Worm (Caenorhabditis elegans): ENCODE results near the gene F54D10.9.

The F54D10.9 gene

DNA sequence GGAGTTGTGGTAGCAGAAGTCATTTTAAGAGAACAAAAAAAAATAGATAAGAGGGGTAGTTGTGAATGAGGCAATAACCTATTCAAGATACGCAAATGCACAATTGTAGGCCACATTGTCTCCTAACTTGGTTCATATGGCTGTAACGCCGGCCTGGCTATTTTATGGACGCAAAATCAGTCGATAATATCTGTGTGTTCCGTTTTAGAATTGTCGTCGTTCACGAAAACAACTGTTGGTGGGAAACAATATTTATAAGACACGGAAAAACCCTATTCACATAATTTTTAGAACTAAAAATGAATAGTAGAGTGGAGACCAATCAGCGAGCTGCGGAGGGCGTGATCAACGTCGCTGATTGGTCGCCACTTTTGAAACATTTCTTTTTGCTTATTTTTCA, 45.6 kb upstream of the F54D10.9 start, which contains the start of gene sdz-7:
Gene sdz-7, minus strand, starts transcription at position 101 of the 400 bp plus-strand sequence.
- TF ChIP-seq ceh-32 (tag; optimal IDR thresholded peaks at IDR 0.05; ENCODE audit: poor library complexity), result no peak

- TF ChIP-seq snpc-1.2 (GFP tag; IDR thresholded peaks at IDR 0.05) (no peak), Y75B8A.6 (GFP tag; IDR thresholded peaks at IDR 0.05) (no peak), ama-1 (optimal IDR thresholded peaks at IDR 0.05) (no peak), hlh-11 (tag; optimal IDR thresholded peaks at IDR 0.05) (no peak), nhr-102 (tag; optimal IDR thresholded peaks at IDR 0.05) (no peak), daf-8 (GFP tag; IDR thresholded peaks at IDR 0.05) (no peak), lin-38 (GFP tag; IDR thresholded peaks at IDR 0.05) (no peak), snpc-4 (tag; optimal IDR thresholded peaks at IDR 0.05) (no peak), ces-1 (GFP tag; optimal IDR thresholded peaks at IDR 0.05) (no peak)
Measured at ce11 chrII:3877127-3877526, 44.8 kb upstream of the F54D10.9 start, which contains the start of gene nep-3. nep-3 (minus strand) TSS chrII:3877227.

DNA sequence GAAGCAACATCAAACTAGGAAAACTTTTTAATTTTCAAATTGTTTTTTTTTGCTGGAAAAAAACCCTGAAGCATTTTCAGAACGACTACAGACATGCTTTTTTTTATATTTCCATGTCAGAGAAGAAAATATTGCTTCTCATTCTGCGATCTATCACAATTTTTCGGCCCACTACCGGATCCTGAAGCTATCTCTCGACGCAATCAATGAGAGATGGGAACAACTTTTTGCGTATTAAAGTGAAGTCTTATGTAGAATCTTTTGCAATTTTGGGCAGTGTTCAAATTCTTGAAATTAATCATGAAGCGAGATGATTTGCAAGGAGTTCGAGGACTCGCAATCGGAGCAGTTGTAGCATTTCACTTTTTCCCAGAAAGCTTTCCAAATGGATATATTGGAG, 37.3 kb upstream of the F54D10.9 start, which contains the start of gene oac-10:
Gene oac-10, plus strand, starts transcription at position 301 of the 400 bp plus-strand sequence.
- TF ChIP-seq zag-1 (tag; optimal IDR thresholded peaks at IDR 0.05) (no peak), nhr-25 (tag; optimal IDR thresholded peaks at IDR 0.05; ENCODE audit: borderline replicate concordance, insufficient read depth) (no peak), fos-1 (tag; optimal IDR thresholded peaks at IDR 0.05) (no peak), egl-27 (tag; optimal IDR thresholded peaks at IDR 0.05) (no peak), madf-5 (GFP tag; IDR thresholded peaks at IDR 0.05) (no peak), T26A8.4 (GFP tag; IDR thresholded peaks at IDR 0.05) (no peak), ZK337.2 (GFP tag; IDR thresholded peaks at IDR 0.05) (no peak), fkh-10 (GFP tag; optimal IDR thresholded peaks at IDR 0.05) (no peak)

DNA sequence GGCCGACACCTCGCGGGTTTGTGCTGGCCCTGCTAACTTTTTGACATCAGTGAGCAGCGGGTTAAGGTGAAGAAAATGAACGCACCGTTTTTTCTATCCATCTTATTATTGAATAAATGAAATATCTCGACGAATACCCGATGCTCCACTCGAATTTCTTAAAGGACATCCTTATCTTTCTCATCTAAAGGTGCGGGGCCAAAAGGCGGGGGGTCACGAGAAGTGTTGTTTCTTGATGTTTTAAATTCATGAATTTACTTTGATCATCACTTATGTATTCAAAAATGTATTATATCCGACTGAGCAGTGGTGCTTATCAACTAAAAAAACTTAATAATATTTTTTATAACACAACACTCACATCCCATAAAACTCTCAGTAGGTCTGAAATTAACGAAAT, 32.4 kb upstream of the F54D10.9 start, which contains the start of gene nhr-261:
Gene nhr-261, minus strand, starts transcription at position 101 of the 400 bp plus-strand sequence.
- TF ChIP-seq egl-27 (tag; optimal IDR thresholded peaks at IDR 0.05), result no peak
- TF ChIP-seq unc-62 (GFP tag; optimal IDR thresholded peaks at IDR 0.05 in 1 of 2), result no peak
- no peak for TF ChIP-seq unc-62 (tag; optimal IDR thresholded peaks at IDR 0.05)
- no peak for TF ChIP-seq daf-19 (GFP tag; conservative IDR thresholded peaks at IDR 0.05)
- TF ChIP-seq aly-2 (tag; optimal IDR thresholded peaks at IDR 0.05), result no peak
- TF ChIP-seq lin-1 (GFP tag; IDR thresholded peaks at IDR 0.05), result no peak
- no peak for TF ChIP-seq fkh-10 (GFP tag; optimal IDR thresholded peaks at IDR 0.05)
- no peak for TF ChIP-seq lsy-2 (tag; optimal IDR thresholded peaks at IDR 0.05)

- no peak for TF ChIP-seq Y75B8A.6 (GFP tag; IDR thresholded peaks at IDR 0.05)
- TF ChIP-seq lin-29 (GFP tag; IDR thresholded peaks at IDR 0.05), result no peak
- no peak for TF ChIP-seq F49E8.2 (tag; optimal IDR thresholded peaks at IDR 0.05; ENCODE audit: borderline replicate concordance)
- no peak for TF ChIP-seq dve-1 (tag; optimal IDR thresholded peaks at IDR 0.05; ENCODE audit: insufficient read depth)
- no peak for TF ChIP-seq rbr-2 (tag; optimal IDR thresholded peaks at IDR 0.05)
- no peak for TF ChIP-seq fkh-10 (GFP tag; optimal IDR thresholded peaks at IDR 0.05)
- no peak for TF ChIP-seq cey-2 (tag; optimal IDR thresholded peaks at IDR 0.05; ENCODE audit: borderline replicate concordance, insufficient read depth)
- TF ChIP-seq Y105C5A.15 (GFP tag; IDR thresholded peaks at IDR 0.05), result no peak
- no peak for TF ChIP-seq ztf-7 (tag; optimal IDR thresholded peaks at IDR 0.05)
- no peak for TF ChIP-seq nhr-102 (tag; optimal IDR thresholded peaks at IDR 0.05)
- no peak for TF ChIP-seq egl-43 (GFP tag; IDR thresholded peaks at IDR 0.05)
- TF ChIP-seq spr-3 (GFP tag; optimal IDR thresholded peaks at IDR 0.05), result no peak
Measured at ce11 chrII:3862053-3862452, 29.8 kb upstream of the F54D10.9 start.

Measured in whole organism, L4 larva.